Worm (Caenorhabditis elegans): ENCODE results near the gene C53A3.3.

DNA sequence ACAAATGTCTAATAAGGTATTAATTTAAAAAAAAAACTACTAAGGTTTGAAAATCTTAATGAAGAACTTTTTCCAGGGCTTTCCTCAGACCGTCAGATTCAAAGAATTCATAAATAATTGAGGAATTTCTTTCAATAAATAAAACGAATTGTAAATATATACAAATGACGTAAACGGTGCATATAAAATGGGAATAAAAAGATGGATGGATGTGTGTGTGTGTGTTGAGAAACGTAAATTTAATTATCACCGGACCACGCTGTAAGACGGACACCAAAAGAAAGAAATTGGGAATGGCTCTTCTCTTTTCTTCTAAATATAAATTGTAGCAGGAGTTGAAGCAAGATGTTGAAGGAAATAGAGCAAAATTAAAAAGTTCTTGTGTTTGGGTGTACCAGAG lies 10.1 kb upstream of the C53A3.3 start:
- no peak for TF ChIP-seq ama-1 (optimal IDR thresholded peaks at IDR 0.05)
- no peak for TF ChIP-seq ztf-11 (tag; optimal IDR thresholded peaks at IDR 0.05)
- TF ChIP-seq ztf-4 (tag; optimal IDR thresholded peaks at IDR 0.05), result no peak

Data from whole organism, L3 larva.